Fruit fly (Drosophila melanogaster): ENCODE results near the gene CG6149.

Gene CG6149

DNA sequence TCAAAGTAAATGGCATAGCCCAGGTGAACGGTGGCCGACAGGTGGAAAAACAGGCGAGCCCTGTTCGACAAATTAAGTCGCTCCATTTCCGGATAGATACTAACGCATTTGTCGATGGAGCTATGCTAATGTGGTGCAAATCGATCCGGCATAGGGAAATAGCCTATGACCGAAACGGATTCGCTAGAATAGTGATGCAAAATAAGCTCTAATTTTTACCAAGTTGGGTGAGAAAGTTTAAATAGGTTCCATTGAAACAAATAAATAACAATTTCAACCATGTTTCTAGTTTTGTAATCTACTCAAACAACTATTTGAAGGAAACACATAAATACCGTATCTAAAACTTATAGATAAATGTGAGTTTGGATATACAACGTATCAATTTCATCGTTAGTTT is at the start of gene CG6149:
CG6149 (minus strand) TSS at position 101 of the 400 bp plus-strand sequence.
- TF ChIP-seq ovo (GFP tag; optimal IDR thresholded peaks at IDR 0.05): no peak
- no peak for TF ChIP-seq Crg-1 (GFP tag; optimal IDR thresholded peaks at IDR 0.05)
- TF ChIP-seq CG14711 (tag; optimal IDR thresholded peaks at IDR 0.05): no peak
- TF ChIP-seq CG7045 (GFP tag; optimal IDR thresholded peaks at IDR 0.05): no peak
- TF ChIP-seq CG33017 (tag; optimal IDR thresholded peaks at IDR 0.05): no peak
- no peak for TF ChIP-seq CG5204 (GFP tag; optimal IDR thresholded peaks at IDR 0.05)

DNA sequence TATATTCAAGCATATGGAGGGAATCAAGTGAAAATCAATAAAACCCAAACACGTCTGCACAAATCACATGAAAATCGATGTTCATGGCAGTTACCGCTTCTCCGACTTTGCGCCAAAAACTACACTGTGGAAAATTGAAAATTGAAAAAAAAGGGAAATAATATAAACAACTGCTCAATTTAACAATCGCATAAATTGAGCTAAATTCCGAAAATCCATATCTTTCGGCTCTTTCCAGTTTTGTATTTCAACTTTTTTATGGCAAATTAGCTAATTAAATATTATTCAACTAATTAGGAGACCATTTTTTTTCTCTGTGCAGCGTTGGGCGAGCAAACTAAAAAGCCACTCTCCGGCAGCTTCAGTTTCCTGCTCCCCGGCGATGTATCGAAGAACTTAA is 49.2 kb upstream of the CG6149 start:
- TF ChIP-seq Hr96 (GFP tag; optimal IDR thresholded peaks at IDR 0.05) (no peak), CG33017 (tag; optimal IDR thresholded peaks at IDR 0.05) (no peak), CG7101 (tag; optimal IDR thresholded peaks at IDR 0.05) (no peak), toe (GFP tag; optimal IDR thresholded peaks at IDR 0.05) (no peak), CG14711 (tag; optimal IDR thresholded peaks at IDR 0.05) (no peak), CG5204 (GFP tag; optimal IDR thresholded peaks at IDR 0.05) (no peak), tj (GFP tag; optimal IDR thresholded peaks at IDR 0.05) (no peak), cnc (optimal IDR thresholded peaks at IDR 0.05) (no peak), Crg-1 (GFP tag; optimal IDR thresholded peaks at IDR 0.05) (no peak), Clk (GFP tag; optimal IDR thresholded peaks at IDR 0.05) (no peak), CG1620 (GFP tag; optimal IDR thresholded peaks at IDR 0.05) (no peak), Mnt (GFP tag; optimal IDR thresholded peaks at IDR 0.05) (no peak), bab1 (GFP tag; optimal IDR thresholded peaks at IDR 0.05) (no peak), CG7045 (GFP tag; optimal IDR thresholded peaks at IDR 0.05) (no peak), CG11617 (GFP tag; optimal IDR thresholded peaks at IDR 0.05) (no peak), cic (GFP tag; optimal IDR thresholded peaks at IDR 0.05) (no peak)

DNA sequence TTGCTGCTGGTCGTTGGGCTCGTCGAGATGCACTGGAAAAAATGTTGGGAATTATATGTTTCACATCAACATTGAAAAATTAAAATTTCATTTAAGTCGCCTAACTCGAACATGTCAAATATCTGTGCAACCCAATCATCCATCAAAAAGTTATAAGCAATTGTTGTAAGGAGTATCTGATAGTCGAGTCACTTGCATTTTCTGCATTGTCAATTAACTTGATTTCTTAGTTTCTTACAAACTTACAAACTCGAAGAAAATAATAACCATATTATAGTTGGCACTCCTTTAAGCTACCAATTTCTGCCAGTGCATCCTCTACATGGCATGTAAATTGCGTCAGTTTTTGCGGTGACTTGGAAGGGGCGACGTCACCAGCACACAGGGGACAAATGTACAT is 47.9 kb upstream of the CG6149 start:
- no peak for TF ChIP-seq cnc (optimal IDR thresholded peaks at IDR 0.05)
- no peak for TF ChIP-seq kay (GFP tag; ENCODE audit: borderline replicate concordance)
- no peak for TF ChIP-seq toe (GFP tag; optimal IDR thresholded peaks at IDR 0.05)
- no peak for TF ChIP-seq Crg-1 (GFP tag; optimal IDR thresholded peaks at IDR 0.05)
- TF ChIP-seq CG5204 (GFP tag; optimal IDR thresholded peaks at IDR 0.05): no peak
- no peak for TF ChIP-seq ovo (GFP tag; optimal IDR thresholded peaks at IDR 0.05)
- no peak for TF ChIP-seq CG14711 (tag; optimal IDR thresholded peaks at IDR 0.05)
- TF ChIP-seq bab1 (GFP tag; optimal IDR thresholded peaks at IDR 0.05): no peak
- no peak for TF ChIP-seq Clk (GFP tag; optimal IDR thresholded peaks at IDR 0.05)
- no peak for TF ChIP-seq CG12768 (GFP tag; optimal IDR thresholded peaks at IDR 0.05)
- no peak for TF ChIP-seq CG7101 (tag; optimal IDR thresholded peaks at IDR 0.05)
- no peak for TF ChIP-seq Mnt (GFP tag; optimal IDR thresholded peaks at IDR 0.05)
- no peak for TF ChIP-seq cic (GFP tag; optimal IDR thresholded peaks at IDR 0.05)
- no peak for TF ChIP-seq pad (GFP tag; optimal IDR thresholded peaks at IDR 0.05)

DNA sequence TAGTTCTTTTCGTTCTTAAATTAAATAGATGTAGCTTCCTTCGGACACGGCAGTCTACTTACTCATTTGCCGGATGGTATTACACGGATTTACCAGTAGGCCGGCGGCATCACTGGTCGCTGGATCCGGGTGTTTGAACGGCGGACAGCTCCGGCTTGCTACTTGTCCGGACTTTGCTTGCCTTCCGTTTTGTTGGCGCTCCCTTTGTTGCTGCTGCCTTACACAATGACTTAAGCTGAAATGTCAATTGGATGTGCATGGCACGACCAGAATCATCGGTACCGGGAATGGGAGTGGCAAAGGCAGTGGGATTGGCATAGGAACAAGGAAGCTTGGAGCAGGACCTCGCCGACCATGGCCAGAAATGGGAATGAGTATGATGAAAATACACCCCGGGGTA is 45.0 kb upstream of the CG6149 start:
- no peak for TF ChIP-seq CG33017 (tag; optimal IDR thresholded peaks at IDR 0.05)
- TF ChIP-seq Hr96 (GFP tag; optimal IDR thresholded peaks at IDR 0.05): no peak
- no peak for TF ChIP-seq CG14711 (tag; optimal IDR thresholded peaks at IDR 0.05)
- no peak for TF ChIP-seq CG12768 (GFP tag; optimal IDR thresholded peaks at IDR 0.05)
- TF ChIP-seq Mnt (GFP tag; optimal IDR thresholded peaks at IDR 0.05): no peak
- TF ChIP-seq toe (GFP tag; optimal IDR thresholded peaks at IDR 0.05): no peak
- TF ChIP-seq CG7101 (tag; optimal IDR thresholded peaks at IDR 0.05): no peak

DNA sequence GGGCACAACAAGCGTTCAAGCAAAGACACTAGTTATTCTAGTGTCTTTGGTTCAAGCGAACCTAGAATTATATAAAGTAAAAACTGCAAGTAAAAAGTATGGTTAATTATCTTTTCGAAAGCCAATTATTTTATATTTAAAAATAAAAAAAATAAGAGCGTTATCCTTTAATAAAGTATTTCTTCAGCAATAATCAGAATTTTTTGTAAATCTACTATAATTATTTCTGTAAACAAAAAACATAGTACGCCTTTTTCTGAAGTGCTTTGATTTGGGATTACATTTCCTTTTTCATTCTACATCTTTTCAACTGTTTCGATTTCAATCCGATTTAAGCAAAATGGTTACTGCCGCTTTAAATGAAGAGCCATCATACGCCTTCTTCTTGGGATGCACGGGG is 39.4 kb upstream of the CG6149 start, which contains the start of gene Vha16-2:
Vha16-2 (plus strand) TSS at position 301 of the 400 bp plus-strand sequence.
- TF ChIP-seq CG1620 (GFP tag; optimal IDR thresholded peaks at IDR 0.05) (no peak), CG7101 (tag; optimal IDR thresholded peaks at IDR 0.05) (no peak), CG7045 (GFP tag; optimal IDR thresholded peaks at IDR 0.05) (no peak), Clk (GFP tag; optimal IDR thresholded peaks at IDR 0.05) (no peak), Crg-1 (GFP tag; optimal IDR thresholded peaks at IDR 0.05) (no peak), CG33017 (tag; optimal IDR thresholded peaks at IDR 0.05) (no peak)

DNA sequence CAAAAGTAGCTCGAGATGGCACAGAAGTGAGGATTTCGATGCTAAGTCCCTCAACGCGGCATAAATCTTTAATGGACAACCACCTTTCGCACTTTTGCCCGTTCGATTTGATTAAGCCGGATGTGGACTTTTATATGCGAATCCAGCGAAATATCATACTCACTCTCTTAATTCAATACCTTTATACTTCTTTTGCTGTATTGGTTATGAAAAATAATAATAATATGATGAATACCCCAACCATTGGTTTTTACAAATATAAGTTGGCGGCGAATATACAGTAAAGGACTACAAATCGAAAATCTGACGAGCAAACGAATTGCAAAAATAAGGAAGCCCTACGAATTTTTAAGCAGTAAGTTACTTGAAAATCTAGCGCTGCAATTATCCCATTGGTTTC is 37.7 kb upstream of the CG6149 start, which contains the start of gene Vha16-3:
Vha16-3 (plus strand) TSS at position 301 of the 400 bp plus-strand sequence.
- no peak for TF ChIP-seq CG7045 (GFP tag; optimal IDR thresholded peaks at IDR 0.05)

DNA sequence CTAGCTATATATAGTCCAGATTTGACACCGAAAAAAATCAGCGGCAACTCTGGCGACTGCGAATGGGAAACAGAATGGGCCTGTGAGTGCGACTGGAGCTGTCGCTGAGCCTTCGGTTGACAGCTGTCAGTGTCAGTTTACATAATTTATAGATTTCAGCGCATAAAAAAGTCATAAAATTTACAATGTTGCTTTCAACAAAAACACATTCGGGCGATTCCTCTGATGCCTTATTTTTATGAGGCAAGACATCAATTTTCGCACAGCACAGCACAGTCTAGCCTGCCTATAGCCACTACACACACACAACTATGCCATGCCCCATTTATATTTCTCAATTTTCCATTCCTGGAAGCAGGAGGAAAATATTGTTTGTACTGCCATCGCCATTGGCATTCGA is 37.1 kb upstream of the CG6149 start:
- TF ChIP-seq tj (GFP tag; optimal IDR thresholded peaks at IDR 0.05): no peak
- TF ChIP-seq pad (GFP tag; optimal IDR thresholded peaks at IDR 0.05): no peak
- no peak for TF ChIP-seq Crg-1 (GFP tag; optimal IDR thresholded peaks at IDR 0.05)
- no peak for TF ChIP-seq bab1 (GFP tag; optimal IDR thresholded peaks at IDR 0.05)

DNA sequence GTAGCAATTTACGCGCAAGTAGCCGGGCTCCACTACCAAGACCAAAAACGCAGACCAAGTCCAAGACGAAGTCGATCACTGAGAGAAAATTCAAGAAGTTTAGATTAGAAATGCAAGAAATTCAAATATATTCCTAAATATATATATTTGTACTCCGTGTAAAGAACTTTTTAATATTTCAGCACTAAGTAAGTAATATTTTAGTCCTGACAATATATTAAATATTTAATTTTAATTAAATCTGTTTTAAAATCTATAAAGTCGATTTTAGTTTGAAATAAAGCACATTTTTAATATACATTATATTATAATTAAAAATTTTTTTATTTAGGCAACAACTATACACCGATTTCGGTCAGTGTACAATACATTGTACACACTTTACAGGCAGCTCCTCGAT is 31.7 kb upstream of the CG6149 start:
- no peak for TF ChIP-seq CG14711 (tag; optimal IDR thresholded peaks at IDR 0.05)
- TF ChIP-seq CG11617 (GFP tag; optimal IDR thresholded peaks at IDR 0.05): no peak
- no peak for TF ChIP-seq cic (GFP tag; optimal IDR thresholded peaks at IDR 0.05)
- TF ChIP-seq CG33017 (tag; optimal IDR thresholded peaks at IDR 0.05): no peak
- no peak for TF ChIP-seq ovo (GFP tag; optimal IDR thresholded peaks at IDR 0.05)
- TF ChIP-seq CG12768 (GFP tag; optimal IDR thresholded peaks at IDR 0.05): no peak
- no peak for TF ChIP-seq CG5204 (GFP tag; optimal IDR thresholded peaks at IDR 0.05)
- no peak for TF ChIP-seq CG7101 (tag; optimal IDR thresholded peaks at IDR 0.05)
- no peak for TF ChIP-seq Hr96 (GFP tag; optimal IDR thresholded peaks at IDR 0.05)
- no peak for TF ChIP-seq toe (GFP tag; optimal IDR thresholded peaks at IDR 0.05)
- no peak for TF ChIP-seq kay (GFP tag; ENCODE audit: borderline replicate concordance)
- TF ChIP-seq CG7045 (GFP tag; optimal IDR thresholded peaks at IDR 0.05): no peak
- no peak for TF ChIP-seq Mnt (GFP tag; optimal IDR thresholded peaks at IDR 0.05)
- no peak for TF ChIP-seq cnc (optimal IDR thresholded peaks at IDR 0.05)
